Fruit fly (Drosophila melanogaster) whole organism, embryonic: ENCODE measurements around the gene Ns1.

Experiments used
- Adf1 ChIP-seq: fragments of 200-800 bp; sonication (Bioruptor generic); IDR thresholded peaks from 2 replicates; pipeline ENCODE4 v1.3.6; 2022; ENCODE audit warnings: missing biosample characterization, missing genetic modification characterization
- Atf3 ChIP-seq: fragments of 200-800 bp; sonication (Bioruptor generic); optimal IDR thresholded peaks from 3 replicates; lab custom pipeline; 2016; ENCODE audit warnings: missing biosample characterization, missing genetic modification characterization
- Bgb ChIP-seq: fragments of 200-800 bp; sonication (Bioruptor generic); IDR thresholded peaks from 2 replicates; pipeline ENCODE4 v1.3.6; 2022; ENCODE audit warnings: missing biosample characterization, missing genetic modification characterization; ENCODE audit not compliant: partially characterized antibody
- Blimp-1 ChIP-seq: fragments of 200-800 bp; sonication (Bioruptor generic); optimal IDR thresholded peaks from 3 replicates; lab custom pipeline; 2018; ENCODE audit warnings: missing biosample characterization, missing genetic modification characterization, mild to moderate bottlenecking, moderate library complexity, missing genetic modification reagents
- CG10209 ChIP-seq: fragments of 200-800 bp; sonication (Bioruptor generic); optimal IDR thresholded peaks from 3 replicates; lab custom pipeline; 2017; ENCODE audit warnings: missing biosample characterization, mild to moderate bottlenecking, missing genetic modification characterization, missing genetic modification reagents
- CG10267 ChIP-seq: fragments of 200-800 bp; sonication (Bioruptor generic); optimal IDR thresholded peaks from 2 replicates; lab custom pipeline; 2018; ENCODE audit warnings: missing biosample characterization, mild to moderate bottlenecking, missing genetic modification characterization, moderate library complexity
- CG10274 ChIP-seq: fragments of 200-800 bp; sonication (Bioruptor generic); optimal IDR thresholded peaks from 3 replicates; lab custom pipeline; 2017; ENCODE audit warnings: missing biosample characterization, mild to moderate bottlenecking, missing genetic modification characterization
- CG12659 ChIP-seq: fragments of 200-800 bp; sonication (Bioruptor generic); optimal IDR thresholded peaks from 3 replicates; lab custom pipeline; 2017; ENCODE audit warnings: mild to moderate bottlenecking, missing biosample characterization, missing genetic modification reagents, missing genetic modification characterization
- CG15073 ChIP-seq: fragments of 200-800 bp; sonication (Bioruptor generic); optimal IDR thresholded peaks from 2 replicates; lab custom pipeline; 2016; ENCODE audit warnings: missing biosample characterization, missing genetic modification characterization
- CG15479 ChIP-seq: fragments of 200-800 bp; sonication (Bioruptor generic); optimal IDR thresholded peaks from 3 replicates; lab custom pipeline; 2019; ENCODE audit warnings: missing biosample characterization, mild to moderate bottlenecking, missing genetic modification characterization, moderate library complexity
- CG15514 ChIP-seq: fragments of 200-800 bp; sonication (Bioruptor generic); optimal IDR thresholded peaks from 3 replicates; lab custom pipeline; 2017; ENCODE audit warnings: missing biosample characterization, missing genetic modification characterization, mild to moderate bottlenecking, moderate library complexity, missing genetic modification reagents
- CG17385 ChIP-seq: fragments of 200-800 bp; sonication (Bioruptor generic); optimal IDR thresholded peaks from 3 replicates; lab custom pipeline; 2018; ENCODE audit warnings: missing biosample characterization, mild to moderate bottlenecking, missing genetic modification characterization
- CG1792 ChIP-seq: fragments of 200-800 bp; sonication (Bioruptor generic); optimal IDR thresholded peaks from 2 replicates; lab custom pipeline; 2016; ENCODE audit warnings: missing biosample characterization, missing genetic modification characterization
- CG2116 ChIP-seq: fragments of 200-800 bp; sonication (Bioruptor generic); optimal IDR thresholded peaks from 3 replicates; lab custom pipeline; 2018; ENCODE audit warnings: missing biosample characterization, mild to moderate bottlenecking, missing genetic modification characterization
- CG2129 ChIP-seq: fragments of 200-800 bp; sonication (Bioruptor generic); IDR thresholded peaks from 2 replicates; pipeline ENCODE4 v1.3.6; 2022; ENCODE audit warnings: missing biosample characterization, missing genetic modification characterization; ENCODE audit not compliant: partially characterized antibody
- CG30431 ChIP-seq: fragments of 200-800 bp; sonication (Bioruptor generic); optimal IDR thresholded peaks from 2 replicates; lab custom pipeline; 2017; ENCODE audit warnings: missing biosample characterization, missing genetic modification characterization
- CG32772 ChIP-seq: fragments of 200-800 bp; sonication (Bioruptor generic); IDR thresholded peaks from 2 replicates; pipeline ENCODE4 v1.3.6; 2022; ENCODE audit warnings: missing biosample characterization, missing genetic modification characterization
- CG6813 ChIP-seq: fragments of 200-800 bp; sonication (Bioruptor generic); optimal IDR thresholded peaks from 2 replicates; lab custom pipeline; 2017; ENCODE audit warnings: missing biosample characterization, missing genetic modification characterization, mild to moderate bottlenecking, moderate library complexity, missing genetic modification reagents
- CG7839 ChIP-seq: fragments of 200-800 bp; sonication (Bioruptor generic); optimal IDR thresholded peaks from 3 replicates; lab custom pipeline; 2018; ENCODE audit warnings: missing biosample characterization, mild to moderate bottlenecking, missing genetic modification characterization, moderate library complexity
- CG7963 ChIP-seq: fragments of 200-800 bp; sonication (Bioruptor generic); IDR thresholded peaks from 3 replicates; pipeline ENCODE4 v1.3.6; 2022; ENCODE audit warnings: missing biosample characterization, missing genetic modification characterization; ENCODE audit not compliant: partially characterized antibody
- CG9817 ChIP-seq: fragments of 200-800 bp; sonication (Bioruptor generic); optimal IDR thresholded peaks from 2 replicates; lab custom pipeline; 2018; ENCODE audit warnings: missing biosample characterization, mild to moderate bottlenecking, missing genetic modification characterization, moderate library complexity
- CkIIα-i1 ChIP-seq: fragments of 200-800 bp; sonication (Bioruptor generic); IDR thresholded peaks from 2 replicates; pipeline ENCODE4 v1.3.6; 2022; ENCODE audit warnings: missing biosample characterization, missing genetic modification characterization
- CoRest ChIP-seq: fragments of 200-800 bp; sonication (Bioruptor generic); optimal IDR thresholded peaks from 3 replicates; lab custom pipeline; 2018; ENCODE audit warnings: missing biosample characterization, mild to moderate bottlenecking, missing genetic modification characterization, moderate library complexity
- D ChIP-seq, 2 experiments: fragments of 200-800 bp in 1 of 2; fragments of >200 bp in 1 of 2; sonication (Bioruptor generic) in 1 of 2; optimal IDR thresholded peaks; 2 replicates in 1 of 2; 3 replicates in 1 of 2; lab custom pipeline; 2017; ENCODE audit warnings: mild to moderate bottlenecking in 1 of 2, missing biosample characterization in 1 of 2, missing genetic modification characterization in 1 of 2, missing genetic modification reagents in 1 of 2
- D19A ChIP-seq: fragments of 200-800 bp; optimal IDR thresholded peaks from 3 replicates; lab custom pipeline; 2019; ENCODE audit warnings: missing biosample characterization, mild to moderate bottlenecking, missing genetic modification characterization, moderate library complexity
- Doc3 ChIP-seq: fragments of 200-800 bp; sonication (Bioruptor generic); IDR thresholded peaks from 3 replicates; pipeline ENCODE4 v1.3.6; 2022; ENCODE audit warnings: missing biosample characterization, missing genetic modification characterization; ENCODE audit not compliant: partially characterized antibody
- Ets65A ChIP-seq: fragments of 200-800 bp; sonication (Bioruptor generic); peaks from one replicate; lab custom pipeline; 2016; ENCODE audit warnings: missing biosample characterization, missing genetic modification characterization
- Meics ChIP-seq: fragments of 200-800 bp; sonication (Bioruptor generic); optimal IDR thresholded peaks from 2 replicates; lab custom pipeline; 2017; ENCODE audit warnings: missing biosample characterization, mild to moderate bottlenecking, missing genetic modification characterization
- Scr ChIP-seq: fragments of 200-800 bp; sonication (Bioruptor generic); IDR thresholded peaks from 2 replicates; pipeline ENCODE4 v1.3.6; 2022; ENCODE audit warnings: missing biosample characterization, missing genetic modification characterization; ENCODE audit not compliant: partially characterized antibody
- Six4 ChIP-seq: fragments of 200-800 bp; sonication (Bioruptor generic); optimal IDR thresholded peaks from 2 replicates; lab custom pipeline; 2016; ENCODE audit warnings: missing biosample characterization, missing genetic modification characterization
- Sry-δ ChIP-seq: fragments of 200-800 bp; sonication (Bioruptor generic); optimal IDR thresholded peaks from 2 replicates; lab custom pipeline; 2016; ENCODE audit warnings: missing biosample characterization, missing genetic modification characterization
- Usf ChIP-seq: fragments of 200-800 bp; sonication (Bioruptor generic); optimal IDR thresholded peaks from 2 replicates; lab custom pipeline; 2017; ENCODE audit warnings: missing genotype, missing biosample characterization, missing genetic modification characterization
- YL-1 ChIP-seq: fragments of 200-800 bp; sonication (Bioruptor generic); optimal IDR thresholded peaks from 3 replicates; lab custom pipeline; 2017; ENCODE audit warnings: missing biosample characterization, mild to moderate bottlenecking, missing genetic modification characterization
- en ChIP-seq: fragments of 200-800 bp; sonication (Bioruptor generic); optimal IDR thresholded peaks from 2 replicates; lab custom pipeline; 2016; ENCODE audit warnings: missing biosample characterization, missing genetic modification characterization
- exex ChIP-seq: fragments of 200-800 bp; sonication (Bioruptor generic); optimal IDR thresholded peaks from 4 replicates; lab custom pipeline; 2018; ENCODE audit warnings: missing biosample characterization, mild to moderate bottlenecking, missing genetic modification characterization, moderate library complexity
- fru ChIP-seq: fragments of >200 bp; optimal IDR thresholded peaks from 2 replicates; lab custom pipeline; 2017
- gsb ChIP-seq: fragments of 200-800 bp; sonication (Bioruptor generic); IDR thresholded peaks from 2 replicates; pipeline ENCODE4 v1.3.6; 2022; ENCODE audit warnings: missing biosample characterization, missing genetic modification characterization
- h ChIP-seq: fragments of >200 bp; optimal IDR thresholded peaks from 2 replicates; lab custom pipeline; 2017
- insv ChIP-seq, 2 experiments: fragments of 200-800 bp; sonication (Bioruptor generic); optimal IDR thresholded peaks; 3 replicates each; lab custom pipeline; 2016 to 2018; ENCODE audit warnings: missing biosample characterization in 2 of 2, missing genetic modification characterization in 2 of 2
- knrl ChIP-seq: fragments of 200-800 bp; sonication (Bioruptor generic); IDR thresholded peaks from 3 replicates; pipeline ENCODE4 v1.3.6; 2022; ENCODE audit warnings: missing biosample characterization, missing genetic modification characterization; ENCODE audit not compliant: partially characterized antibody
- lov ChIP-seq, 2 experiments: fragments of 200-800 bp in 1 of 2; fragments of >200 bp in 1 of 2; sonication (Bioruptor generic) in 1 of 2; IDR thresholded peaks in 1 of 2; optimal IDR thresholded peaks in 1 of 2; 2 replicates in 1 of 2; 3 replicates in 1 of 2; pipeline versions ENCODE4 v1.3.6 to Lab custom; 2017 to 2022; ENCODE audit warnings: missing biosample characterization in 1 of 2, missing genetic modification characterization in 1 of 2
- p53 ChIP-seq: fragments of 200-800 bp; sonication (Bioruptor generic); optimal IDR thresholded peaks from 2 replicates; lab custom pipeline; 2016; ENCODE audit warnings: missing biosample characterization, missing genetic modification characterization
- prd ChIP-seq, 3 experiments: fragments of >200 bp in 2 of 3; fragments of 200-800 bp in 1 of 3; sonication (Bioruptor generic) in 1 of 3; optimal IDR thresholded peaks in 2 of 3; IDR thresholded peaks in 1 of 3; 2 replicates in 2 of 3; 3 replicates in 1 of 3; pipeline versions ENCODE4 v1.3.6 to Lab custom; 2017 to 2022; ENCODE audit warnings: missing biosample characterization in 1 of 3, missing genetic modification characterization in 1 of 3
- sim ChIP-seq: fragments of 200-800 bp; sonication (Bioruptor generic); IDR thresholded peaks from 2 replicates; pipeline ENCODE4 v1.3.6; 2022; ENCODE audit warnings: missing biosample characterization, missing genetic modification characterization
- slbo ChIP-seq: fragments of 200-800 bp; sonication (Bioruptor generic); IDR thresholded peaks from 2 replicates; pipeline ENCODE4 v1.3.6; 2022; ENCODE audit warnings: missing biosample characterization, missing genetic modification characterization
- so ChIP-seq: fragments of 200-800 bp; sonication (Bioruptor generic); IDR thresholded peaks from 3 replicates; pipeline ENCODE4 v1.3.6; 2022; ENCODE audit warnings: missing biosample characterization, missing genetic modification characterization
- tup ChIP-seq: fragments of 200-800 bp; sonication (Bioruptor generic); optimal IDR thresholded peaks from 2 replicates; lab custom pipeline; 2016; ENCODE audit warnings: missing biosample characterization, mild to moderate bottlenecking, missing genetic modification characterization, moderate library complexity
- vvl ChIP-seq: fragments of 200-800 bp; sonication (Bioruptor generic); IDR thresholded peaks from 2 replicates; pipeline ENCODE4 v1.3.6; 2022; ENCODE audit warnings: missing biosample characterization, missing genetic modification characterization

The Ns1 gene

DNA sequence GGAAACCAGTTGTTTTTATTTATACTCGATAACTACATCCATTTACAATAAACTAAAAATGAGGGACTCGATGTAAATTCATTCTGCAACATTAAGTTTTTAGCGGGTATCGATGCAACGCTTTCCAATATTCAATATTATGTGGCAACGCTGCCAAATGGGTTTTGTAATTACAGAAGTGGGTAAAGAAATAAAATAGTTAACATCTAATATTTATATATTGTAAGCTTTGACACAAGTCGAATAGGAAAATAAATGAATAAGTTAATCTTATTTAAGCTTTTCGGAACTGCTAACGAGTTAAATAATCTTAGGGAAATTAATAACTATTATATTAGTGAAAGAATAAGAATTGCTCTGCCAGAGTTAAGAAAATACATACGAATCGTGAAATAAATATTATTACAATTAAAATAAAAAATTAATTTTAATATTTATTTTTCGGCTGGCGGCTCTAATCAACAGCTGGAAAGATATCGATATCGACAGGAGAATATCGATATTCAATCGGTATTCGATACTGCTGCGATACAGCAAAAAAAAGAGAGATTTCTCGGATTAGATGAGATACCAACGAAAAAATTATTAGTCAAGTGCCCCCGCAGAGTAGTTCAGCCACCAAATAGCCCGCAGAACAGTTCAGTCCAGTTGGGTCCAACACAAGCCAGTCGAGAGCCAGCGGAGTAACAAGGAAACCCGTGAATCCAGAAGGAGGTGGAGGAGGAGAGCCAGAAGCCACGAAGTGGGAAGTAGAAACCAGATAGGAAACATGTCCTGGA, 12.7 kb upstream of the Ns1 start, which contains the start of gene GckIII (continued):
- peak; percentile 5 for TF ChIP-seq YL-1 (GFP tag; lab: Kevin White, UChicago)
- peak; percentile 62 for TF ChIP-seq CG2116
- TF ChIP-seq en = no peak
- TF ChIP-seq Atf3 (GFP tag; lab: Kevin White, UChicago) = no peak
- no peak for TF ChIP-seq CG15073
- no peak for TF ChIP-seq CG30431 (GFP tag; lab: Kevin White, UChicago)
- no peak for TF ChIP-seq D19A
- no peak for TF ChIP-seq CkIIα-i1
- TF ChIP-seq vvl (GFP tag; lab: Robert Waterston, UW) = no peak
- TF ChIP-seq CG7839 (tag; lab: Kevin White, UChicago) = no peak
- TF ChIP-seq CG7963 = peak; percentile 59; the same call in 2 of the 3 replicates
- peak; percentile 72; the same call in 2 of the 3 replicates for TF ChIP-seq knrl (GFP tag; lab: Robert Waterston, UW)
- TF ChIP-seq CG12659 (GFP tag; lab: Kevin White, UChicago) = peak; percentile 51
- no peak for TF ChIP-seq Blimp-1 (GFP tag; lab: Kevin White, UChicago)
- no peak for TF ChIP-seq exex
- no peak for TF ChIP-seq sim
- TF ChIP-seq CG17385 = no peak
- no peak for TF ChIP-seq tup (GFP tag; lab: Kevin White, UChicago)
- TF ChIP-seq CG32772 (GFP tag; lab: Robert Waterston, UW) = no peak
- no peak for TF ChIP-seq Ets65A (GFP tag; lab: Kevin White, UChicago)
- peak; percentile 24 for TF ChIP-seq CG15514 (GFP tag; lab: Kevin White, UChicago)
- TF ChIP-seq prd (optimal IDR thresholded peaks at IDR 0.05; lab: Kevin White, UChicago) = no peak
- no peak for TF ChIP-seq prd (GFP tag; IDR thresholded peaks at IDR 0.05; lab: Robert Waterston, UW)
- peak; percentile 86 for TF ChIP-seq CG2129
- TF ChIP-seq Usf (GFP tag; lab: Kevin White, UChicago) = no peak
- TF ChIP-seq Sry-δ (GFP tag; lab: Kevin White, UChicago) = peak; percentile 50
- TF ChIP-seq Doc3 (GFP tag; lab: Robert Waterston, UW) = peak; percentile 86
- TF ChIP-seq h (lab: Kevin White, UChicago) = no peak
- TF ChIP-seq CG10267 (tag; lab: Kevin White, UChicago) = peak; percentile 55
- TF ChIP-seq CoRest = peak; percentile 5
- TF ChIP-seq p53 (GFP tag; lab: Kevin White, UChicago) = no peak
- TF ChIP-seq D (optimal IDR thresholded peaks at IDR 0.05; lab: Kevin White, UChicago) = no peak
- TF ChIP-seq D (GFP tag; optimal IDR thresholded peaks at IDR 0.05; lab: Kevin White, UChicago) = no peak
- TF ChIP-seq lov (optimal IDR thresholded peaks at IDR 0.05; lab: Kevin White, UChicago) = no peak
- no peak for TF ChIP-seq lov (GFP tag; IDR thresholded peaks at IDR 0.05; lab: Robert Waterston, UW)
- TF ChIP-seq Six4 (GFP tag; lab: Kevin White, UChicago) = no peak
- no peak for TF ChIP-seq fru (lab: Kevin White, UChicago)
- TF ChIP-seq CG6813 (GFP tag; lab: Kevin White, UChicago) = no peak
- TF ChIP-seq CG10209 (GFP tag; lab: Kevin White, UChicago) = no peak
- no peak for TF ChIP-seq gsb
- TF ChIP-seq CG1792 (GFP tag; lab: Kevin White, UChicago) = no peak
- TF ChIP-seq Adf1 (GFP tag; lab: Robert Waterston, UW) = no peak
- TF ChIP-seq insv (GFP tag; optimal IDR thresholded peaks at IDR 0.05; lab: Kevin White, UChicago) = no peak
- no peak for TF ChIP-seq CG15479 (GFP tag; lab: Kevin White, UChicago)
- TF ChIP-seq CG9817 (tag; lab: Kevin White, UChicago) = no peak
- TF ChIP-seq so (GFP tag; lab: Robert Waterston, UW) = no peak
- peak; percentile 86 for TF ChIP-seq Bgb (GFP tag; lab: Robert Waterston, UW)
- no peak for TF ChIP-seq slbo
- TF ChIP-seq Meics (GFP tag; lab: Kevin White, UChicago) = no peak
- TF ChIP-seq CG10274 (GFP tag; lab: Kevin White, UChicago) = no peak
- peak; percentile 89 for TF ChIP-seq Scr (GFP tag; lab: Robert Waterston, UW)
